Fruit fly (Drosophila melanogaster): ENCODE measurements around the gene Cals.

- TF ChIP-seq fd3F (GFP tag; optimal IDR thresholded peaks at IDR 0.05): no peak
- no peak for TF ChIP-seq fd64A (GFP tag; optimal IDR thresholded peaks at IDR 0.05)
- no peak for TF ChIP-seq ab (GFP tag; optimal IDR thresholded peaks at IDR 0.05)
These were observed 21.6 kb upstream of the Cals start for dm6 chr4:1144715-1145114.
